Worm (Caenorhabditis elegans) whole organism, L2 larva: Measurements from ENCODE around the gene F55C12.19.

Experiments used
- ceh-82 ChIP-seq: fragments of 150-350 bp; optimal IDR thresholded peaks from 2 replicates; lab custom pipeline; 2014; ENCODE audit warnings: missing biosample characterization, missing genetic modification characterization
- dmd-4 ChIP-seq: sonication (generic microtip); optimal IDR thresholded peaks from 2 replicates; lab custom pipeline; 2017; ENCODE audit warnings: missing biosample characterization, missing genetic modification characterization
- elt-1 ChIP-seq: fragments of 150-350 bp; optimal IDR thresholded peaks from 2 replicates; lab custom pipeline; 2014; ENCODE audit warnings: missing biosample characterization, missing genetic modification characterization
- fos-1 ChIP-seq: fragments of 150-350 bp; optimal IDR thresholded peaks from 2 replicates; lab custom pipeline; 2014; ENCODE audit warnings: missing biosample characterization, missing genetic modification characterization
- nhr-11 ChIP-seq: fragments of 150-350 bp; optimal IDR thresholded peaks from 2 replicates; lab custom pipeline; 2014; ENCODE audit warnings: missing biosample characterization, missing genetic modification characterization
- nhr-23 ChIP-seq: fragments of 150-350 bp; optimal IDR thresholded peaks from 2 replicates; lab custom pipeline; 2014; ENCODE audit warnings: missing biosample characterization, missing genetic modification reagents, missing genetic modification characterization
- nhr-6 ChIP-seq: fragments of 150-350 bp; optimal IDR thresholded peaks from 2 replicates; lab custom pipeline; 2014; ENCODE audit warnings: missing biosample characterization, missing genetic modification characterization
- unc-39 ChIP-seq: fragments of 150-350 bp; optimal IDR thresholded peaks from 2 replicates; lab custom pipeline; 2014; ENCODE audit warnings: missing biosample characterization, missing genetic modification characterization
- unc-55 ChIP-seq: fragments of 150-350 bp; sonication (generic microtip); optimal IDR thresholded peaks from 3 replicates; lab custom pipeline; 2014; ENCODE audit warnings: missing biosample characterization, missing genetic modification reagents, missing genetic modification characterization
- unc-62 ChIP-seq: fragments of 150-350 bp; optimal IDR thresholded peaks from 2 replicates; lab custom pipeline; 2014; ENCODE audit warnings: missing biosample characterization, missing genetic modification reagents, missing genetic modification characterization
- ztf-1 ChIP-seq: fragments of 200-800 bp; sonication (Bioruptor generic); conservative IDR thresholded peaks from 2 replicates; pipeline ENCODE4 v1.3.6; 2022; ENCODE audit warnings: missing genetic modification characterization, missing compliant biosample characterization

DNA sequence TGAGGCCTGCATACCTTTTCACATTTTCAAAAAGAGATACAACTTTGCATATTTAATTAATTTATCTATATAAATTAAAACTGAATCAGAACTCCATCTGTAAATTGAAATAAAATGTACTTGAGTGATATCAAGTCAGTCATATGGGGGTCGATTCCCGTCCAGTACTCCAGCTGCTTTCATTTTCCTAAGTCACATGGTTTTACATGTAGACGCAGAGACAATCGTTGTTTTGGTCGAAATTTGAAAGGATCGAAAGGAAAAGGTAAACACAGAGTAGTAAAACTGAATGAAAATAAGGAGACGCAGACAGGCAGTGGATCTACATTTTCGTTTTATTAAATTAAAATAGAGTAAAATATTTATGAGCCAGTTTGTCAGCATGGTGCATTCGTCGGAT lies 8.2 kb downstream of the F55C12.19 start:
- no peak for TF ChIP-seq ztf-1 (GFP tag; lab: Robert Waterston, UW)
- no peak for TF ChIP-seq nhr-11
- no peak for TF ChIP-seq ceh-82 (tag; lab: Kevin White, UChicago)
- TF ChIP-seq unc-62 (GFP tag; lab: Kevin White, UChicago), result no peak
- TF ChIP-seq elt-1 (tag; lab: Kevin White, UChicago), result no peak
- TF ChIP-seq nhr-23, result no peak
- no peak for TF ChIP-seq fos-1 (tag; lab: Kevin White, UChicago)
- no peak for TF ChIP-seq dmd-4
- no peak for TF ChIP-seq unc-55 (GFP tag; lab: Kevin White, UChicago)
- no peak for TF ChIP-seq nhr-6 (tag; lab: Kevin White, UChicago)
- no peak for TF ChIP-seq unc-39 (tag; lab: Kevin White, UChicago)
